Worm (Caenorhabditis elegans) whole organism, late embryonic: Measurements from ENCODE around the gene sra-36.

ENCODE experiments used
- C08G9.2 ChIP-seq: sonication (generic microtip); optimal IDR thresholded peaks from 2 replicates; lab custom pipeline; 2016; ENCODE audit warnings: mild to moderate bottlenecking, missing genetic modification characterization, moderate library complexity, missing compliant biosample characterization
- F13H6.1 ChIP-seq: sonication (generic microtip); optimal IDR thresholded peaks from 2 replicates; lab custom pipeline; 2016; ENCODE audit warnings: missing genetic modification characterization, missing compliant biosample characterization
- K02D7.2 ChIP-seq: sonication (generic microtip); optimal IDR thresholded peaks from 2 replicates; lab custom pipeline; 2017; ENCODE audit warnings: mild to moderate bottlenecking, missing genetic modification characterization, missing compliant biosample characterization
- K09A11.1 ChIP-seq: sonication (generic microtip); optimal IDR thresholded peaks from 2 replicates; lab custom pipeline; 2017; ENCODE audit warnings: antibody characterized with exemption, mild to moderate bottlenecking, missing genetic modification characterization, missing compliant biosample characterization; ENCODE audit not compliant: insufficient read depth
- T23F11.4 ChIP-seq: fragments of 200-800 bp; sonication (Bioruptor generic); optimal IDR thresholded peaks from 2 replicates; lab custom pipeline; 2018; ENCODE audit warnings: mild to moderate bottlenecking, missing genetic modification characterization, missing compliant biosample characterization
- ahr-1 ChIP-seq: sonication (generic microtip); optimal IDR thresholded peaks from 2 replicates; lab custom pipeline; 2016; ENCODE audit warnings: missing genetic modification characterization, missing compliant biosample characterization
- ama-1 ChIP-seq: fragments of 150-350 bp; optimal IDR thresholded peaks from 2 replicates; lab custom pipeline; 2014
- ceh-14 ChIP-seq: sonication (generic microtip); optimal IDR thresholded peaks from 2 replicates; lab custom pipeline; 2016; ENCODE audit warnings: missing genotype, missing genetic modification characterization, missing compliant biosample characterization
- ceh-22 ChIP-seq: sonication (generic microtip); optimal IDR thresholded peaks from 2 replicates; lab custom pipeline; 2017; ENCODE audit warnings: missing biosample characterization, missing genetic modification characterization
- ceh-24 ChIP-seq: sonication (generic microtip); optimal IDR thresholded peaks from 2 replicates; lab custom pipeline; 2016; ENCODE audit warnings: mild to moderate bottlenecking, missing genetic modification characterization, missing compliant biosample characterization
- ceh-30 ChIP-seq: fragments of 150-350 bp; optimal IDR thresholded peaks from 2 replicates; lab custom pipeline; 2014; ENCODE audit warnings: missing biosample characterization, missing genetic modification characterization
- ceh-48 ChIP-seq: sonication (generic microtip); optimal IDR thresholded peaks from 2 replicates; lab custom pipeline; 2016; ENCODE audit warnings: missing genetic modification characterization, inconsistent platforms, missing compliant biosample characterization
- ceh-9 ChIP-seq: sonication (generic microtip); optimal IDR thresholded peaks from 2 replicates; lab custom pipeline; 2016; ENCODE audit warnings: mild to moderate bottlenecking, missing genetic modification characterization, inconsistent platforms, missing compliant biosample characterization
- elt-2 ChIP-seq: sonication (generic microtip); optimal IDR thresholded peaks from 2 replicates; lab custom pipeline; 2016; ENCODE audit warnings: missing genetic modification reagents, missing genetic modification characterization, missing compliant biosample characterization
- elt-4 ChIP-seq: sonication (generic microtip); optimal IDR thresholded peaks from 2 replicates; lab custom pipeline; 2016; ENCODE audit warnings: missing genetic modification characterization, missing compliant biosample characterization
- ets-4 ChIP-seq: sonication (generic microtip); optimal IDR thresholded peaks from 2 replicates; lab custom pipeline; 2016; ENCODE audit warnings: missing genetic modification characterization, missing compliant biosample characterization
- fax-1 ChIP-seq: sonication (generic microtip); optimal IDR thresholded peaks from 2 replicates; lab custom pipeline; 2016; ENCODE audit warnings: missing genotype, missing genetic modification characterization, missing compliant biosample characterization
- fkh-10 ChIP-seq: fragments of 150-350 bp; optimal IDR thresholded peaks from 2 replicates; lab custom pipeline; 2014; ENCODE audit warnings: missing biosample characterization, missing genetic modification reagents, missing genetic modification characterization
- hlh-6 ChIP-seq: sonication (generic microtip); optimal IDR thresholded peaks from 2 replicates; lab custom pipeline; 2016; ENCODE audit warnings: missing genotype, missing genetic modification characterization, missing compliant biosample characterization
- hlh-8 ChIP-seq: sonication (generic microtip); optimal IDR thresholded peaks from 2 replicates; lab custom pipeline; 2016; ENCODE audit warnings: missing genotype, missing genetic modification characterization, missing compliant biosample characterization
- lin-11 ChIP-seq: fragments of 200-800 bp; sonication (Bioruptor generic); optimal IDR thresholded peaks from 2 replicates; lab custom pipeline; 2018; ENCODE audit warnings: mild to moderate bottlenecking, missing genetic modification characterization, missing compliant biosample characterization
- madf-2 ChIP-seq: sonication (generic microtip); optimal IDR thresholded peaks from 2 replicates; lab custom pipeline; 2017; ENCODE audit warnings: missing genetic modification characterization, missing compliant biosample characterization
- mec-3 ChIP-seq: sonication (generic microtip); optimal IDR thresholded peaks from 2 replicates; lab custom pipeline; 2016; ENCODE audit warnings: borderline replicate concordance, missing genetic modification characterization, missing compliant biosample characterization
- nfya-1 ChIP-seq: sonication (generic microtip); optimal IDR thresholded peaks from 2 replicates; lab custom pipeline; 2017; ENCODE audit warnings: missing genetic modification characterization, mild to moderate bottlenecking, missing compliant biosample characterization, antibody characterized with exemption, moderate library complexity
- nhr-232 ChIP-seq: sonication (generic microtip); optimal IDR thresholded peaks from 2 replicates; lab custom pipeline; 2016; ENCODE audit warnings: missing genetic modification characterization, missing compliant biosample characterization
- npax-4 ChIP-seq: sonication (generic microtip); optimal IDR thresholded peaks from 2 replicates; lab custom pipeline; 2016; ENCODE audit warnings: missing genetic modification characterization, missing compliant biosample characterization
- odd-2 ChIP-seq: sonication (generic microtip); optimal IDR thresholded peaks from 2 replicates; lab custom pipeline; 2017; ENCODE audit warnings: antibody characterized with exemption, mild to moderate bottlenecking, missing genetic modification characterization, missing compliant biosample characterization
- pat-9 ChIP-seq: fragments of 200-800 bp; sonication (Bioruptor generic); optimal IDR thresholded peaks from 2 replicates; lab custom pipeline; 2018; ENCODE audit warnings: mild to moderate bottlenecking, missing genetic modification characterization, moderate library complexity, missing compliant biosample characterization
- pha-2 ChIP-seq: sonication (generic microtip); optimal IDR thresholded peaks from 2 replicates; lab custom pipeline; 2017; ENCODE audit warnings: mild to moderate bottlenecking, missing genetic modification characterization, missing compliant biosample characterization
- rnt-1 ChIP-seq: sonication (generic microtip); optimal IDR thresholded peaks from 2 replicates; lab custom pipeline; 2016; ENCODE audit warnings: missing genetic modification characterization, missing compliant biosample characterization
- sdc-2 ChIP-seq: sonication (generic microtip); optimal IDR thresholded peaks from 2 replicates; lab custom pipeline; 2016; ENCODE audit warnings: missing genotype, missing genetic modification characterization, missing compliant biosample characterization
- sox-4 ChIP-seq: sonication (generic microtip); optimal IDR thresholded peaks from 2 replicates; lab custom pipeline; 2017; ENCODE audit warnings: mild to moderate bottlenecking, missing genetic modification characterization, inconsistent platforms, missing compliant biosample characterization
- syd-9 ChIP-seq: sonication (generic microtip); optimal IDR thresholded peaks from 2 replicates; lab custom pipeline; 2016; ENCODE audit warnings: mild to moderate bottlenecking, missing genetic modification characterization, moderate library complexity, missing compliant biosample characterization
- tbx-2 ChIP-seq: sonication (generic microtip); optimal IDR thresholded peaks from 2 replicates; lab custom pipeline; 2016; ENCODE audit warnings: missing genetic modification characterization, missing compliant biosample characterization
- tbx-7 ChIP-seq: sonication (generic microtip); optimal IDR thresholded peaks from 2 replicates; lab custom pipeline; 2016; ENCODE audit warnings: missing genotype, missing genetic modification characterization, missing compliant biosample characterization
- unc-3 ChIP-seq, 2 experiments: fragments of 200-800 bp in 1 of 2; sonication (Bioruptor generic) in 1 of 2; sonication (generic microtip) in 1 of 2; conservative IDR thresholded peaks in 1 of 2; optimal IDR thresholded peaks in 1 of 2; 2 replicates each; pipeline versions ENCODE4 v1.3.6 to Lab custom; 2016 to 2022; ENCODE audit warnings: missing compliant biosample characterization in 2 of 2, missing genetic modification characterization in 2 of 2, missing genetic modification reagents in 1 of 2
- unc-55 ChIP-seq: sonication (generic microtip); optimal IDR thresholded peaks from 2 replicates; lab custom pipeline; 2017; ENCODE audit warnings: missing biosample characterization, missing genetic modification reagents, missing genetic modification characterization
- zip-5 ChIP-seq: sonication (generic microtip); optimal IDR thresholded peaks from 2 replicates; lab custom pipeline; 2016; ENCODE audit warnings: missing genetic modification characterization, missing compliant biosample characterization

The sra-36 gene

ce11 chrII:4543568-4543967 lies 3.0 kb upstream of the sra-36 start, which contains the start of gene sra-34:
Gene sra-34 (minus strand): TSS chrII:4543668.
- no peak for TF ChIP-seq lin-11 (tag; lab: Kevin White, UChicago)
- no peak for TF ChIP-seq fax-1 (tag; lab: Kevin White, UChicago)
- no peak for TF ChIP-seq ama-1
- no peak for TF ChIP-seq npax-4 (tag; lab: Kevin White, UChicago)
- TF ChIP-seq ceh-30 (tag; lab: Kevin White, UChicago), result no peak
- no peak for TF ChIP-seq nhr-232 (tag; lab: Kevin White, UChicago)
- no peak for TF ChIP-seq tbx-7
- no peak for TF ChIP-seq F13H6.1 (tag; lab: Kevin White, UChicago)

DNA sequence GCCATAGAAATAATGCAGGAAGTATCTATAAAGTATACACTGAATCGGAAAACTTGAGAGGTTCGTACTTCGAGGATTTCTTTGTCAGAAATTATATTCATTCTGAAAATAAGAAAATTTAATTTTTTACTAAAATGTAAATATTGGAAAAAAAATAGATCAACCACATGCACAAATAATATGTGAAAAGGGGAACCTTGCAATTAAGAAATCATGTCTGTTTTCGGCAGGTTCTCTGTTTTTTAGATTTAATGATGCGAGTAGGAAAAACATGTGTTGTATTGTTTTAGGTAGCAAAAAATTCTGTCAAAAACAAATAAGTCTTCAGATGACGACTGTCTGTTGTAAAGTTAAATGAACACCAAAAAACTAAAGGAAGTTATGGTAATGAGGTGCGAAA lies 3.4 kb downstream of the sra-36 start, which contains the start of gene sra-33:
TSS of gene sra-33 (minus strand) at position 101 of the 400 bp plus-strand sequence.
- TF ChIP-seq K09A11.1 (tag; lab: Kevin White, UChicago) (no peak), C08G9.2 (tag; lab: Kevin White, UChicago) (no peak), ahr-1 (tag; lab: Kevin White, UChicago) (no peak), mec-3 (tag; lab: Kevin White, UChicago) (no peak), pha-2 (tag; lab: Kevin White, UChicago) (no peak), syd-9 (tag; lab: Kevin White, UChicago) (no peak), elt-2 (tag; lab: Kevin White, UChicago) (no peak), tbx-2 (tag; lab: Kevin White, UChicago) (no peak), fkh-10 (GFP tag; lab: Kevin White, UChicago) (no peak), ceh-24 (tag; lab: Kevin White, UChicago) (no peak), F13H6.1 (tag; lab: Kevin White, UChicago) (no peak), T23F11.4 (GFP tag; lab: Kevin White, UChicago) (no peak), K02D7.2 (tag; lab: Kevin White, UChicago) (no peak), unc-3 (GFP tag; conservative IDR thresholded peaks at IDR 0.05; lab: Robert Waterston, UW) (no peak), unc-3 (tag; optimal IDR thresholded peaks at IDR 0.05; lab: Kevin White, UChicago) (no peak), npax-4 (tag; lab: Kevin White, UChicago) (no peak), sox-4 (tag; lab: Kevin White, UChicago) (no peak), tbx-7 (no peak), rnt-1 (tag; lab: Kevin White, UChicago) (no peak), ceh-14 (tag; lab: Kevin White, UChicago) (no peak), ceh-9 (tag; lab: Kevin White, UChicago) (no peak)

DNA sequence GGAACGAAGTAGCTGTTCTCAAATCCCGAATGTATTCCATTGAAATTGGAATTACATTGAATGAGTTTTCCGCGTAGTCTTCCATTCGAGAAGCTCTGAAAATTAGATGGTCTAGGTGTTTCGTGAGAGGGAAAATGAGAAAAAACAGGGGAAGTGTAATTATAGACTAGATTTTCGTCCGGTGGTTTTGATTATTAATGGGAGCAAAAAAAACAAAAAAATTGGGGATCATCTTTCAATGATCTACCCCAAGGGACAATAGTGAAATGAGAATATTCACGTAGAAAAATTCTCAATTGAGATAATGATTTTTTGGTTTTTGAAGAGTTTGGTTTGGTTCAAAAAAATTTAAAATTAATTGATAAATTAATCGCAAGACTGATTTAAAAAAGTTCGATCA lies 8.7 kb downstream of the sra-36 start, which contains the start of gene sra-32:
TSS of gene sra-32 (minus strand) at position 101 of the 400 bp plus-strand sequence.
- no peak for TF ChIP-seq odd-2 (tag; lab: Kevin White, UChicago)
- no peak for TF ChIP-seq nfya-1 (tag; lab: Kevin White, UChicago)
- no peak for TF ChIP-seq ceh-22 (tag; lab: Kevin White, UChicago)
- TF ChIP-seq fkh-10 (GFP tag; lab: Kevin White, UChicago), result no peak
- TF ChIP-seq ceh-48 (tag; lab: Kevin White, UChicago), result no peak
- TF ChIP-seq madf-2 (tag; lab: Kevin White, UChicago), result no peak
- no peak for TF ChIP-seq sdc-2 (tag; lab: Kevin White, UChicago)
- TF ChIP-seq hlh-8 (tag; lab: Kevin White, UChicago), result no peak
- TF ChIP-seq T23F11.4 (GFP tag; lab: Kevin White, UChicago), result no peak
- no peak for TF ChIP-seq unc-55
- no peak for TF ChIP-seq elt-4 (tag; lab: Kevin White, UChicago)
- TF ChIP-seq ceh-9 (tag; lab: Kevin White, UChicago), result no peak
- TF ChIP-seq pha-2 (tag; lab: Kevin White, UChicago), result no peak
- no peak for TF ChIP-seq zip-5 (tag; lab: Kevin White, UChicago)
- no peak for TF ChIP-seq pat-9
- no peak for TF ChIP-seq hlh-6 (tag; lab: Kevin White, UChicago)
- TF ChIP-seq ets-4 (tag; lab: Kevin White, UChicago), result no peak
- no peak for TF ChIP-seq lin-11 (tag; lab: Kevin White, UChicago)
- no peak for TF ChIP-seq rnt-1 (tag; lab: Kevin White, UChicago)
- TF ChIP-seq, all 69 proteins: peak for 0
